Fruit fly (Drosophila melanogaster) whole organism, embryonic: ENCODE data around the gene CG15528.

ENCODE experiments used
- Atf-2 ChIP-seq: fragments of 200-800 bp; sonication (Bioruptor generic); optimal IDR thresholded peaks from 2 replicates; lab custom pipeline; 2016; ENCODE audit warnings: missing biosample characterization, missing genetic modification characterization
- Atf6 ChIP-seq: fragments of 200-800 bp; sonication (Bioruptor generic); IDR thresholded peaks from 2 replicates; pipeline ENCODE4 v1.3.6; 2022; ENCODE audit warnings: missing biosample characterization, missing genetic modification characterization
- Awh ChIP-seq: fragments of 200-800 bp; sonication (Bioruptor generic); IDR thresholded peaks from 2 replicates; pipeline ENCODE4, ENCODE4 v1.3.6; 2022; ENCODE audit warnings: missing biosample characterization, missing genetic modification characterization
- CG10543 ChIP-seq: fragments of 200-800 bp; sonication (Bioruptor generic); optimal IDR thresholded peaks from 3 replicates; lab custom pipeline; 2017; ENCODE audit warnings: missing biosample characterization, mild to moderate bottlenecking, missing genetic modification characterization, moderate library complexity
- CG10959 ChIP-seq: fragments of 200-800 bp; sonication (Bioruptor generic); IDR thresholded peaks from 2 replicates; pipeline ENCODE4 v1.3.6; 2022; ENCODE audit warnings: missing biosample characterization, missing genetic modification characterization
- CG12769 ChIP-seq: fragments of 200-800 bp; sonication (Bioruptor generic); optimal IDR thresholded peaks from 2 replicates; lab custom pipeline; 2019; ENCODE audit warnings: missing biosample characterization, mild to moderate bottlenecking, missing genetic modification characterization, moderate library complexity
- CG15011 ChIP-seq: fragments of 200-800 bp; sonication (Bioruptor generic); optimal IDR thresholded peaks from 3 replicates; lab custom pipeline; 2018; ENCODE audit warnings: missing biosample characterization, mild to moderate bottlenecking, missing genetic modification characterization
- CG15269 ChIP-seq: fragments of 200-800 bp; sonication (Bioruptor generic); optimal IDR thresholded peaks from 2 replicates; lab custom pipeline; 2018; ENCODE audit warnings: missing biosample characterization, mild to moderate bottlenecking, missing genetic modification characterization, moderate library complexity
- CG17612 ChIP-seq: fragments of 200-800 bp; sonication (Bioruptor generic); IDR thresholded peaks from 2 replicates; pipeline ENCODE4 v1.3.6; 2022; ENCODE audit warnings: missing biosample characterization, missing genetic modification characterization
- CG1832 ChIP-seq: fragments of 200-800 bp; sonication (Bioruptor generic); optimal IDR thresholded peaks from 2 replicates; lab custom pipeline; 2017; ENCODE audit warnings: missing biosample characterization, mild to moderate bottlenecking, missing genetic modification characterization, inconsistent platforms
- CG31441 ChIP-seq: fragments of 200-800 bp; sonication (Bioruptor generic); IDR thresholded peaks from 2 replicates; pipeline ENCODE4 v1.3.6; 2022; ENCODE audit warnings: missing biosample characterization, missing genetic modification characterization
- CG4328 ChIP-seq: fragments of 200-800 bp; sonication (Bioruptor generic); optimal IDR thresholded peaks from 3 replicates; lab custom pipeline; 2017; ENCODE audit warnings: missing biosample characterization, missing genetic modification reagents, missing genetic modification characterization
- CG4854 ChIP-seq: fragments of 200-800 bp; sonication (Bioruptor generic); optimal IDR thresholded peaks from 2 replicates; lab custom pipeline; 2016; ENCODE audit warnings: missing biosample characterization, missing genetic modification characterization, inconsistent platforms
- CG5180 ChIP-seq: fragments of 200-800 bp; sonication (Bioruptor generic); optimal IDR thresholded peaks from 3 replicates; lab custom pipeline; 2017; ENCODE audit warnings: missing biosample characterization, missing genetic modification characterization, mild to moderate bottlenecking, moderate library complexity, missing genetic modification reagents
- CG6654 ChIP-seq: fragments of 200-800 bp; sonication (Bioruptor generic); optimal IDR thresholded peaks from 2 replicates; lab custom pipeline; 2017; ENCODE audit warnings: missing biosample characterization, mild to moderate bottlenecking, missing genetic modification characterization
- CG9876 ChIP-seq: fragments of 200-800 bp; sonication (Bioruptor generic); optimal IDR thresholded peaks from 2 replicates; lab custom pipeline; 2016; ENCODE audit warnings: missing biosample characterization, missing genetic modification characterization
- CTCF ChIP-seq: fragments of 200-800 bp; sonication (Bioruptor generic); optimal IDR thresholded peaks from 2 replicates; lab custom pipeline; 2017; ENCODE audit warnings: missing biosample characterization, mild to moderate bottlenecking, missing genetic modification characterization, moderate library complexity
- D19B ChIP-seq: fragments of 200-800 bp; sonication (Bioruptor generic); optimal IDR thresholded peaks from 2 replicates; lab custom pipeline; 2017; ENCODE audit warnings: missing biosample characterization, mild to moderate bottlenecking, missing genetic modification characterization
- Drgx ChIP-seq: fragments of 200-800 bp; sonication (Bioruptor generic); IDR thresholded peaks from 2 replicates; pipeline ENCODE4 v1.3.6; 2022; ENCODE audit warnings: missing biosample characterization, missing genetic modification characterization
- GATAe ChIP-seq: fragments of 200-800 bp; sonication (Bioruptor generic); conservative IDR thresholded peaks from 2 replicates; pipeline ENCODE4 v1.3.6; 2022; ENCODE audit warnings: missing biosample characterization, missing genetic modification characterization
- HLH3B ChIP-seq: fragments of 200-800 bp; sonication (Bioruptor generic); IDR thresholded peaks from 2 replicates; pipeline ENCODE4 v1.3.6; 2022; ENCODE audit warnings: missing biosample characterization, missing genetic modification characterization
- Hmx ChIP-seq: fragments of 200-800 bp; sonication (Bioruptor generic); optimal IDR thresholded peaks from 2 replicates; lab custom pipeline; 2016; ENCODE audit warnings: missing biosample characterization, missing genetic modification characterization
- Opbp ChIP-seq: fragments of 200-800 bp; sonication (Bioruptor generic); IDR thresholded peaks from 3 replicates; pipeline ENCODE4 v1.3.6; 2022; ENCODE audit warnings: missing biosample characterization, missing genetic modification characterization; ENCODE audit not compliant: partially characterized antibody
- Poxn ChIP-seq: fragments of 200-800 bp; sonication (Bioruptor generic); IDR thresholded peaks from 2 replicates; pipeline ENCODE4 v1.3.6; 2022; ENCODE audit warnings: missing biosample characterization, missing genetic modification characterization
- Stat92E ChIP-seq, 3 experiments: fragments of >200 bp in 2 of 3; fragments of 200-800 bp in 1 of 3; sonication (Bioruptor generic) in 1 of 3; optimal IDR thresholded peaks; 2 replicates each; lab custom pipeline; 2017 to 2019; ENCODE audit warnings: missing biosample characterization in 3 of 3, missing genetic modification characterization in 3 of 3, mild to moderate bottlenecking in 1 of 3, moderate library complexity in 1 of 3
- TFAM ChIP-seq: fragments of 200-800 bp; sonication (Bioruptor generic); optimal IDR thresholded peaks from 2 replicates; lab custom pipeline; 2017; ENCODE audit warnings: missing biosample characterization, missing genetic modification characterization, inconsistent platforms
- az2 ChIP-seq: fragments of 200-800 bp; sonication (Bioruptor generic); optimal IDR thresholded peaks from 3 replicates; lab custom pipeline; 2016; ENCODE audit warnings: missing biosample characterization, missing genetic modification characterization
- cato ChIP-seq: fragments of 200-800 bp; sonication (Bioruptor generic); optimal IDR thresholded peaks from 2 replicates; lab custom pipeline; 2016; ENCODE audit warnings: missing biosample characterization, missing genetic modification characterization, borderline replicate concordance
- chm ChIP-seq: fragments of 200-800 bp; sonication (Bioruptor generic); IDR thresholded peaks from 2 replicates; pipeline ENCODE4 v1.3.6; 2022; ENCODE audit warnings: missing biosample characterization, missing genetic modification characterization
- corto ChIP-seq: fragments of 200-800 bp; sonication (Bioruptor generic); optimal IDR thresholded peaks from 2 replicates; lab custom pipeline; 2016; ENCODE audit warnings: missing biosample characterization, mild to moderate bottlenecking, missing genetic modification characterization, moderate library complexity
- crol ChIP-seq: fragments of 200-800 bp; sonication (Bioruptor generic); IDR thresholded peaks from 2 replicates; pipeline ENCODE4 v1.3.6; 2022; ENCODE audit warnings: missing biosample characterization, missing genetic modification characterization
- ems ChIP-seq: fragments of 200-800 bp; sonication (Bioruptor generic); optimal IDR thresholded peaks from 3 replicates; lab custom pipeline; 2016; ENCODE audit warnings: missing biosample characterization, missing genetic modification characterization
- ftz-f1 ChIP-seq: fragments of 200-800 bp; sonication (Bioruptor generic); optimal IDR thresholded peaks from 2 replicates; lab custom pipeline; 2016; ENCODE audit warnings: missing biosample characterization, missing genetic modification characterization
- gro ChIP-seq: fragments of 200-800 bp; sonication (Bioruptor generic); optimal IDR thresholded peaks from 2 replicates; lab custom pipeline; 2016; ENCODE audit warnings: missing biosample characterization, missing genetic modification characterization
- gsb-n ChIP-seq: fragments of 200-800 bp; sonication (Bioruptor generic); optimal IDR thresholded peaks from 3 replicates; lab custom pipeline; 2018; ENCODE audit warnings: missing biosample characterization, mild to moderate bottlenecking, missing genetic modification characterization
- klu ChIP-seq: fragments of 200-800 bp; sonication (Bioruptor generic); IDR thresholded peaks from 2 replicates; pipeline ENCODE4 v1.3.6; 2022; ENCODE audit warnings: missing biosample characterization, missing genetic modification characterization
- nerfin-1 ChIP-seq: fragments of 200-800 bp; sonication (Bioruptor generic); optimal IDR thresholded peaks from 3 replicates; lab custom pipeline; 2019; ENCODE audit warnings: missing biosample characterization, mild to moderate bottlenecking, missing genetic modification characterization, moderate library complexity
- prd ChIP-seq, 3 experiments: fragments of >200 bp in 2 of 3; fragments of 200-800 bp in 1 of 3; sonication (Bioruptor generic) in 1 of 3; optimal IDR thresholded peaks in 2 of 3; IDR thresholded peaks in 1 of 3; 2 replicates in 2 of 3; 3 replicates in 1 of 3; pipeline versions ENCODE4 v1.3.6 to Lab custom; 2017 to 2022; ENCODE audit warnings: missing biosample characterization in 1 of 3, missing genetic modification characterization in 1 of 3
- sd ChIP-seq: fragments of 200-800 bp; sonication (Bioruptor generic); optimal IDR thresholded peaks from 3 replicates; lab custom pipeline; 2018; ENCODE audit warnings: missing biosample characterization, mild to moderate bottlenecking, missing genetic modification characterization, moderate library complexity
- sens ChIP-seq: fragments of 200-800 bp; sonication (Bioruptor generic); peaks from one replicate; lab custom pipeline; 2016; ENCODE audit warnings: missing biosample characterization, missing genetic modification characterization
- sr ChIP-seq: fragments of 200-800 bp; sonication (Bioruptor generic); IDR thresholded peaks from 3 replicates; pipeline ENCODE4 v1.3.6; 2022; ENCODE audit warnings: missing biosample characterization, missing genetic modification characterization
- tgo ChIP-seq: fragments of 200-800 bp; sonication (Bioruptor generic); IDR thresholded peaks from 3 replicates; pipeline ENCODE4 v1.3.6; 2022; ENCODE audit warnings: missing biosample characterization, missing genetic modification characterization
- zfh1 ChIP-seq: fragments of 200-800 bp; sonication (Bioruptor generic); IDR thresholded peaks from 3 replicates; pipeline ENCODE4 v1.3.6; 2022; ENCODE audit warnings: missing biosample characterization, missing genetic modification characterization

Gene CG15528

DNA sequence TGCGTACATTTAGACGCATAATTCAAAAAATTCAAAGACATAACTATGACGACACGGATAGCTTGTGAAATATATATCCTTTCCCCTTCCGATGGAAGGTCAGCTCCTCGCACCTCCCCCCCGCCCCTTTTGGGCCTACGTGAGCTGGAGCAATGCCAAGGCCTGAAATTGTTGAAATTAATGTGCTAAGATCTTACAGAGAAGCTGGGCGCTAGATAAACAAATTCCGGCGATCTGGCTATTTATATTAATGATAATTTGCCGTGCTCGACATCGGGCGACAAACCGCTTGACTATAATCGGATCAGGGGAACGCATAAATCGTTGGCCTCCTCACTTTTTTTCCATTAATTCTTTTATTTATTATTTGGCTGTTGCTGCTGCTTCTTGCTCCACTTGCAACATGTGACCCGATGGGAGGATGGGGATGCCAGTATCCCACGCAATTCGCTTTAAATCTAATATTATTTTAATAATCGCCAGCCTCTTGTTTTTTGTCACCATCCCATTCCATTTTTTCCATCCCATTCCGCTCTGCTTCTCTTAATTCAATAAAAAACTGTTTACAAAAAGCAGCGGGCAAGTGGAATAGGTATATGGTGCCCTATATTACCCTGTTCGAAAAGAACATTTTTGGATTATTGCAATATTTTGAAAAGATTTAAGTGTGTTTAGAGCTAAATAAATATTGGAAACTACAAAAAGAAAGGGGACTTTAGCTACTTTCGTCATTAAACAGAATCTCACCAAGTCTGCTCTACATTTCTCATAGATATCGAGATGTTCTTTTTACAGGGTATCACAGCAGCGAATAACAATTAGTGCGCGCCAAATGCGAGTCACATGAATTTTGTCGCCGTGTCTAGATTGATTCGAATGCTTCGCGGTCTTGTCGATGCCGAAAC, 40.1 kb upstream of the CG15528 start (continued):
- TF ChIP-seq CG10543 (peak; percentile 13), CG15269 (tag; lab: Kevin White, UChicago) (no peak), TFAM (GFP tag; lab: Kevin White, UChicago) (no peak), sr (peak; percentile 88), CG15011 (GFP tag; lab: Kevin White, UChicago) (no peak), cato (no peak), HLH3B (no peak), sens (no peak), CG5180 (GFP tag; lab: Kevin White, UChicago) (no peak), CG12769 (tag; lab: Kevin White, UChicago) (peak; percentile 81), sd (tag; lab: Kevin White, UChicago) (peak; percentile 92), Poxn (no peak), CG10959 (no peak), gsb-n (tag; lab: Kevin White, UChicago) (no peak), D19B (GFP tag; lab: Kevin White, UChicago) (peak; percentile 91), Stat92E (GFP tag; optimal IDR thresholded peaks at IDR 0.05; lab: Kevin White, UChicago) (no peak), Hmx (GFP tag; lab: Kevin White, UChicago) (no peak), Awh (GFP tag; lab: Robert Waterston, UW) (no peak), ftz-f1 (GFP tag; lab: Kevin White, UChicago) (peak; percentile 84), CG6654 (GFP tag; lab: Kevin White, UChicago) (no peak), ems (no peak), CG1832 (GFP tag; lab: Kevin White, UChicago) (no peak), corto (GFP tag; lab: Kevin White, UChicago) (no peak), az2 (GFP tag; lab: Kevin White, UChicago) (no peak), CG31441 (GFP tag; lab: Robert Waterston, UW) (no peak), prd (optimal IDR thresholded peaks at IDR 0.05; lab: Kevin White, UChicago) (no peak), prd (GFP tag; IDR thresholded peaks at IDR 0.05; lab: Robert Waterston, UW) (no peak), nerfin-1 (tag; lab: Kevin White, UChicago) (no peak), klu (GFP tag; lab: Robert Waterston, UW) (no peak), CG4854 (GFP tag; lab: Kevin White, UChicago) (no peak), CTCF (GFP tag; lab: Kevin White, UChicago) (no peak), Atf6 (GFP tag; lab: Robert Waterston, UW) (no peak), GATAe (GFP tag; lab: Robert Waterston, UW) (no peak), zfh1 (GFP tag; lab: Robert Waterston, UW) (no peak), Drgx (GFP tag; lab: Robert Waterston, UW) (no peak), CG4328 (GFP tag; lab: Kevin White, UChicago) (peak; percentile 53), tgo (no peak), CG9876 (GFP tag; lab: Kevin White, UChicago) (no peak), Opbp (GFP tag; lab: Robert Waterston, UW) (no peak), chm (GFP tag; lab: Robert Waterston, UW) (no peak), gro (no peak), CG17612 (no peak), crol (peak; percentile 50; the same call in 1 of the 2 replicates), Atf-2 (GFP tag; lab: Kevin White, UChicago) (no peak)
